Fruit fly (Drosophila melanogaster) whole organism, embryonic: ENCODE measurements around the gene snky.

Experiments
- Ada2b ChIP-seq: fragments of 200-800 bp; sonication (Bioruptor generic); IDR thresholded peaks from 2 replicates; pipeline ENCODE4 v1.3.6; 2022; ENCODE audit warnings: missing biosample characterization, missing genetic modification characterization
- CG12219 ChIP-seq: fragments of 200-800 bp; sonication (Bioruptor generic); optimal IDR thresholded peaks from 3 replicates; lab custom pipeline; 2018; ENCODE audit warnings: missing biosample characterization, mild to moderate bottlenecking, missing genetic modification characterization
- CG12391 ChIP-seq: fragments of 200-800 bp; sonication (Bioruptor generic); optimal IDR thresholded peaks from 3 replicates; lab custom pipeline; 2018; ENCODE audit warnings: missing biosample characterization, mild to moderate bottlenecking, missing genetic modification characterization, moderate library complexity
- CG13123 ChIP-seq: fragments of 200-800 bp; sonication (Bioruptor generic); optimal IDR thresholded peaks from 2 replicates; lab custom pipeline; 2016; ENCODE audit warnings: missing biosample characterization, missing genetic modification characterization
- CG13894 ChIP-seq: fragments of 200-800 bp; sonication (Bioruptor generic); optimal IDR thresholded peaks from 3 replicates; lab custom pipeline; 2018; ENCODE audit warnings: missing biosample characterization, mild to moderate bottlenecking, missing genetic modification characterization, moderate library complexity
- CG14014 ChIP-seq: fragments of 200-800 bp; sonication (Bioruptor generic); IDR thresholded peaks from 2 replicates; pipeline ENCODE4 v1.3.6; 2022; ENCODE audit warnings: missing biosample characterization, missing genetic modification characterization
- CG18262 ChIP-seq: fragments of 200-800 bp; optimal IDR thresholded peaks from 3 replicates; lab custom pipeline; 2019; ENCODE audit warnings: missing biosample characterization, mild to moderate bottlenecking, missing genetic modification characterization, moderate library complexity
- CG1832 ChIP-seq: fragments of 200-800 bp; sonication (Bioruptor generic); optimal IDR thresholded peaks from 2 replicates; lab custom pipeline; 2017; ENCODE audit warnings: missing biosample characterization, mild to moderate bottlenecking, missing genetic modification characterization, inconsistent platforms
- CG6272 ChIP-seq: fragments of 200-800 bp; sonication (Bioruptor generic); IDR thresholded peaks from 2 replicates; pipeline ENCODE4 v1.3.6; 2022; ENCODE audit warnings: missing biosample characterization, missing genetic modification characterization
- CG6654 ChIP-seq: fragments of 200-800 bp; sonication (Bioruptor generic); optimal IDR thresholded peaks from 2 replicates; lab custom pipeline; 2017; ENCODE audit warnings: missing biosample characterization, mild to moderate bottlenecking, missing genetic modification characterization
- CG7271 ChIP-seq: fragments of 200-800 bp; sonication (Bioruptor generic); optimal IDR thresholded peaks from 2 replicates; lab custom pipeline; 2018; ENCODE audit warnings: missing biosample characterization, mild to moderate bottlenecking, missing genetic modification characterization, moderate library complexity
- CG7556 ChIP-seq: fragments of 200-800 bp; sonication (Bioruptor generic); optimal IDR thresholded peaks from 2 replicates; lab custom pipeline; 2017; ENCODE audit warnings: missing biosample characterization, mild to moderate bottlenecking, missing genetic modification characterization
- CG8281 ChIP-seq: fragments of 200-800 bp; sonication (Bioruptor generic); optimal IDR thresholded peaks from 2 replicates; lab custom pipeline; 2018; ENCODE audit warnings: missing biosample characterization, mild to moderate bottlenecking, missing genetic modification characterization, moderate library complexity
- CG9215 ChIP-seq: fragments of 200-800 bp; sonication (Bioruptor generic); IDR thresholded peaks from 2 replicates; pipeline ENCODE4 v1.3.6; 2022; ENCODE audit warnings: missing biosample characterization, missing genetic modification characterization
- CG9797 ChIP-seq: fragments of 200-800 bp; sonication (Bioruptor generic); optimal IDR thresholded peaks from 3 replicates; lab custom pipeline; 2018; ENCODE audit warnings: missing biosample characterization, mild to moderate bottlenecking, missing genetic modification characterization
- E2f2 ChIP-seq: fragments of 200-800 bp; sonication (Bioruptor generic); IDR thresholded peaks from 2 replicates; pipeline ENCODE4 v1.3.6; 2022; ENCODE audit warnings: missing biosample characterization, missing genetic modification characterization
- Hey ChIP-seq: fragments of 200-800 bp; sonication (Bioruptor generic); optimal IDR thresholded peaks from 3 replicates; lab custom pipeline; 2018; ENCODE audit warnings: missing biosample characterization, mild to moderate bottlenecking, missing genetic modification characterization
- MTF-1 ChIP-seq: fragments of 200-800 bp; sonication (Bioruptor generic); optimal IDR thresholded peaks from 2 replicates; lab custom pipeline; 2018; ENCODE audit warnings: missing biosample characterization, mild to moderate bottlenecking, missing genetic modification characterization, borderline replicate concordance
- Meics ChIP-seq: fragments of 200-800 bp; sonication (Bioruptor generic); optimal IDR thresholded peaks from 2 replicates; lab custom pipeline; 2017; ENCODE audit warnings: missing biosample characterization, mild to moderate bottlenecking, missing genetic modification characterization
- Myb ChIP-seq: fragments of 200-800 bp; sonication (Bioruptor generic); optimal IDR thresholded peaks from 2 replicates; lab custom pipeline; 2016; ENCODE audit warnings: missing biosample characterization, missing genetic modification characterization
- NC2α ChIP-seq: fragments of 200-800 bp; sonication (Bioruptor generic); optimal IDR thresholded peaks from 2 replicates; lab custom pipeline; 2016; ENCODE audit warnings: missing biosample characterization, missing genetic modification characterization
- NC2β ChIP-seq: fragments of 200-800 bp; sonication (Bioruptor generic); optimal IDR thresholded peaks from 2 replicates; lab custom pipeline; 2016; ENCODE audit warnings: missing biosample characterization, missing genetic modification characterization
- NfI ChIP-seq: fragments of 200-800 bp; sonication (Bioruptor generic); optimal IDR thresholded peaks from 3 replicates; lab custom pipeline; 2018; ENCODE audit warnings: missing biosample characterization, mild to moderate bottlenecking, missing genetic modification characterization, moderate library complexity
- Opbp ChIP-seq: fragments of 200-800 bp; sonication (Bioruptor generic); IDR thresholded peaks from 3 replicates; pipeline ENCODE4 v1.3.6; 2022; ENCODE audit warnings: missing biosample characterization, missing genetic modification characterization; ENCODE audit not compliant: partially characterized antibody
- Sin3A ChIP-seq: fragments of >200 bp; optimal IDR thresholded peaks from 2 replicates; lab custom pipeline; 2018
- Sox100B ChIP-seq: fragments of 200-800 bp; sonication (Bioruptor generic); optimal IDR thresholded peaks from 3 replicates; lab custom pipeline; 2018; ENCODE audit warnings: missing biosample characterization, mild to moderate bottlenecking, missing genetic modification characterization
- Tbp ChIP-seq: fragments of >200 bp; optimal IDR thresholded peaks from 2 replicates; lab custom pipeline; 2018; ENCODE audit warnings: missing biosample characterization, missing genetic modification characterization
- ara ChIP-seq: fragments of 200-800 bp; sonication (Bioruptor generic); IDR thresholded peaks from 2 replicates; pipeline ENCODE4 v1.3.6; 2022; ENCODE audit warnings: missing biosample characterization, missing genetic modification characterization
- bbx ChIP-seq: fragments of 200-800 bp; sonication (Bioruptor generic); IDR thresholded peaks from 2 replicates; pipeline ENCODE4 v1.3.6; 2022; ENCODE audit warnings: missing biosample characterization, missing genetic modification characterization; ENCODE audit not compliant: partially characterized antibody
- bcd ChIP-seq: fragments of 200-800 bp; sonication (Bioruptor generic); optimal IDR thresholded peaks from 2 replicates; lab custom pipeline; 2017; ENCODE audit warnings: missing biosample characterization, mild to moderate bottlenecking, missing genetic modification characterization
- dan ChIP-seq: fragments of 200-800 bp; sonication (Bioruptor generic); IDR thresholded peaks from 2 replicates; pipeline ENCODE4 v1.3.6; 2022; ENCODE audit warnings: missing biosample characterization, missing genetic modification characterization
- dati ChIP-seq: fragments of 200-800 bp; sonication (Bioruptor generic); IDR thresholded peaks from 2 replicates; pipeline ENCODE4 v1.3.6; 2022; ENCODE audit warnings: missing biosample characterization, missing genetic modification characterization
- dimm ChIP-seq: fragments of 200-800 bp; sonication (Bioruptor generic); IDR thresholded peaks from 2 replicates; pipeline ENCODE4 v1.3.6; 2022; ENCODE audit warnings: missing biosample characterization, missing genetic modification characterization
- dysf ChIP-seq: fragments of 200-800 bp; sonication (Bioruptor generic); IDR thresholded peaks from 3 replicates; pipeline ENCODE4 v1.3.6; 2022; ENCODE audit warnings: missing biosample characterization, missing genetic modification characterization
- ewg ChIP-seq: fragments of 200-800 bp; sonication (Bioruptor generic); optimal IDR thresholded peaks from 3 replicates; lab custom pipeline; 2017; ENCODE audit warnings: mild to moderate bottlenecking, missing biosample characterization, missing genetic modification reagents, missing genetic modification characterization
- fd3F ChIP-seq: fragments of 200-800 bp; sonication (Bioruptor generic); optimal IDR thresholded peaks from 2 replicates; lab custom pipeline; 2018; ENCODE audit warnings: missing biosample characterization, mild to moderate bottlenecking, missing genetic modification characterization, moderate library complexity
- insv ChIP-seq, 2 experiments: fragments of 200-800 bp; sonication (Bioruptor generic); optimal IDR thresholded peaks; 3 replicates each; lab custom pipeline; 2016 to 2018; ENCODE audit warnings: missing biosample characterization in 2 of 2, missing genetic modification characterization in 2 of 2
- jigr1 ChIP-seq: fragments of 200-800 bp; sonication (Bioruptor generic); IDR thresholded peaks from 3 replicates; pipeline ENCODE4 v1.3.6; 2022; ENCODE audit warnings: missing biosample characterization, missing genetic modification characterization
- kah ChIP-seq: fragments of 200-800 bp; sonication (Bioruptor generic); optimal IDR thresholded peaks from 2 replicates; lab custom pipeline; 2018; ENCODE audit warnings: missing biosample characterization, mild to moderate bottlenecking, missing genetic modification characterization
- kay ChIP-seq: fragments of 200-800 bp; sonication (Bioruptor generic); optimal IDR thresholded peaks from 2 replicates; lab custom pipeline; 2016; ENCODE audit warnings: missing biosample characterization, missing genetic modification characterization
- mirr ChIP-seq: fragments of 200-800 bp; sonication (Bioruptor generic); optimal IDR thresholded peaks from 3 replicates; lab custom pipeline; 2018; ENCODE audit warnings: missing biosample characterization, mild to moderate bottlenecking, missing genetic modification characterization
- peb ChIP-seq: fragments of 200-800 bp; sonication (Bioruptor generic); IDR thresholded peaks from 2 replicates; pipeline ENCODE4 v1.3.6; 2022; ENCODE audit warnings: missing biosample characterization, missing genetic modification characterization
- pfk ChIP-seq: fragments of 200-800 bp; sonication (Bioruptor generic); optimal IDR thresholded peaks from 2 replicates; lab custom pipeline; 2018; ENCODE audit warnings: missing biosample characterization, mild to moderate bottlenecking, missing genetic modification characterization, moderate library complexity
- pnt ChIP-seq: fragments of 200-800 bp; sonication (Bioruptor generic); optimal IDR thresholded peaks from 3 replicates; lab custom pipeline; 2016; ENCODE audit warnings: missing biosample characterization, missing genetic modification characterization
- prd ChIP-seq, 3 experiments: fragments of >200 bp in 2 of 3; fragments of 200-800 bp in 1 of 3; sonication (Bioruptor generic) in 1 of 3; optimal IDR thresholded peaks in 2 of 3; IDR thresholded peaks in 1 of 3; 2 replicates in 2 of 3; 3 replicates in 1 of 3; pipeline versions ENCODE4 v1.3.6 to Lab custom; 2017 to 2022; ENCODE audit warnings: missing biosample characterization in 1 of 3, missing genetic modification characterization in 1 of 3
- run ChIP-seq: fragments of 200-800 bp; sonication (Bioruptor generic); optimal IDR thresholded peaks from 3 replicates; lab custom pipeline; 2018; ENCODE audit warnings: missing biosample characterization, mild to moderate bottlenecking, missing genetic modification characterization
- tgo ChIP-seq: fragments of 200-800 bp; sonication (Bioruptor generic); IDR thresholded peaks from 3 replicates; pipeline ENCODE4 v1.3.6; 2022; ENCODE audit warnings: missing biosample characterization, missing genetic modification characterization
- tll ChIP-seq, 2 experiments: fragments of 200-800 bp in 1 of 2; fragments of >200 bp in 1 of 2; sonication (Bioruptor generic) in 1 of 2; optimal IDR thresholded peaks; 2 replicates each; lab custom pipeline; 2017 to 2019; ENCODE audit warnings: missing biosample characterization in 2 of 2, missing genetic modification characterization in 2 of 2, mild to moderate bottlenecking in 1 of 2, moderate library complexity in 1 of 2
- tx ChIP-seq: fragments of 200-800 bp; sonication (Bioruptor generic); optimal IDR thresholded peaks from 2 replicates; lab custom pipeline; 2016; ENCODE audit warnings: missing biosample characterization, missing genetic modification characterization
- vvl ChIP-seq: fragments of 200-800 bp; sonication (Bioruptor generic); IDR thresholded peaks from 2 replicates; pipeline ENCODE4 v1.3.6; 2022; ENCODE audit warnings: missing biosample characterization, missing genetic modification characterization

snky gene

dm6 chr3L:13223360-13224028 is 49.2 kb downstream of the snky start (continued):
- TF ChIP-seq CG18262: peak; percentile 37
- TF ChIP-seq run (tag; lab: Kevin White, UChicago): no peak
- no peak for TF ChIP-seq mirr (GFP tag; lab: Kevin White, UChicago)
- TF ChIP-seq jigr1 (GFP tag; lab: Robert Waterston, UW): no peak
- no peak for TF ChIP-seq Sox100B (GFP tag; lab: Kevin White, UChicago)
- TF ChIP-seq bcd (GFP tag; lab: Kevin White, UChicago): no peak
- TF ChIP-seq CG14014 (GFP tag; lab: Robert Waterston, UW): no peak
- no peak for TF ChIP-seq CG13123
- no peak for TF ChIP-seq dimm
- no peak for TF ChIP-seq kah (GFP tag; lab: Kevin White, UChicago)
- no peak for TF ChIP-seq prd (optimal IDR thresholded peaks at IDR 0.05; lab: Kevin White, UChicago)
- TF ChIP-seq prd (GFP tag; IDR thresholded peaks at IDR 0.05; lab: Robert Waterston, UW): peak; percentile 28; the same call in 1 of the 3 replicates
- no peak for TF ChIP-seq CG6654 (GFP tag; lab: Kevin White, UChicago)
- no peak for TF ChIP-seq dysf
- no peak for TF ChIP-seq CG13894 (tag; lab: Kevin White, UChicago)
- TF ChIP-seq CG9215: no peak
- TF ChIP-seq dati (GFP tag; lab: Robert Waterston, UW): no peak
- TF ChIP-seq insv (GFP tag; optimal IDR thresholded peaks at IDR 0.05; lab: Kevin White, UChicago): no peak
- TF ChIP-seq dan: no peak
- TF ChIP-seq Myb (GFP tag; lab: Kevin White, UChicago): no peak
- TF ChIP-seq Tbp (GFP tag; lab: Kevin White, UChicago): no peak
- TF ChIP-seq CG9797 (GFP tag; lab: Kevin White, UChicago): no peak
- TF ChIP-seq CG8281 (tag; lab: Kevin White, UChicago): no peak
- TF ChIP-seq pnt (GFP tag; lab: Kevin White, UChicago): no peak
- TF ChIP-seq NC2β: no peak
- TF ChIP-seq CG6272 (GFP tag; lab: Robert Waterston, UW): no peak
- TF ChIP-seq CG7556 (GFP tag; lab: Kevin White, UChicago): no peak
- no peak for TF ChIP-seq CG7271
- no peak for TF ChIP-seq vvl (GFP tag; lab: Robert Waterston, UW)
- TF ChIP-seq peb (GFP tag; lab: Robert Waterston, UW): no peak
- TF ChIP-seq tgo: no peak
- no peak for TF ChIP-seq bbx (GFP tag; lab: Robert Waterston, UW)
- TF ChIP-seq Meics (GFP tag; lab: Kevin White, UChicago): peak; percentile 2
- no peak for TF ChIP-seq Opbp (GFP tag; lab: Robert Waterston, UW)
- no peak for TF ChIP-seq Sin3A (lab: Kevin White, UChicago)
- no peak for TF ChIP-seq ewg (GFP tag; lab: Kevin White, UChicago)
- TF ChIP-seq tx: no peak
- no peak for TF ChIP-seq NC2α (GFP tag; lab: Kevin White, UChicago)
- no peak for TF ChIP-seq pfk (GFP tag; lab: Kevin White, UChicago)
- TF ChIP-seq tll (GFP tag; optimal IDR thresholded peaks at IDR 0.05; lab: Kevin White, UChicago): no peak
- no peak for TF ChIP-seq NfI (GFP tag; lab: Kevin White, UChicago)
- no peak for TF ChIP-seq kay
- TF ChIP-seq ara (GFP tag; lab: Robert Waterston, UW): no peak
- TF ChIP-seq CG12391 (tag; lab: Kevin White, UChicago): peak; percentile 27
- TF ChIP-seq CG1832 (GFP tag; lab: Kevin White, UChicago): no peak
- no peak for TF ChIP-seq CG12219 (GFP tag; lab: Kevin White, UChicago)
- TF ChIP-seq MTF-1 (GFP tag; lab: Kevin White, UChicago): no peak
- no peak for TF ChIP-seq E2f2 (GFP tag; lab: Robert Waterston, UW)
- TF ChIP-seq Ada2b (GFP tag; lab: Robert Waterston, UW): no peak
- no peak for TF ChIP-seq Hey (tag; lab: Kevin White, UChicago)
- TF ChIP-seq fd3F (GFP tag; lab: Kevin White, UChicago): no peak
